Worm (Caenorhabditis elegans): ENCODE data around the gene T28H10.1.

DNA sequence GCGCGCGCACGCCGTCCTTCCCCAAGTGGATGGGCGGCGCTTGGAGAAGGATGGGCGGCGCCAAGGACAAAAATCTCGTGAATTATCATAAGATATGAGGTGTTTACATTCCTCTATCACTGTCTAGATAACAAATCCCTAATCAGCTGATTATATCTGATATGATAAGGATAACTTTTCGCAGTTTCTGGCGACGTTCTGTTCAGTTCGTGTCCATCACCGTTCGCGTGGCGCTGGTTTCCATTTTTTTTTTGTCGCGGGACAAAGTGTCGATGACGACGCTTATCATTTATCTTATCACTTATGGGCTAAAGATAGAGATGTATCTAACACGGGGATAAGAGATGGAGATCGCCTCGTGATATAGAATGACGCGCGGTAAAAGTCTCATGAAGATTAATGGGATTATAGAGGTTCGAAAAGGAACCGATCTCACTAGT lies 49.7 kb downstream of the T28H10.1 start:
- no peak for TF ChIP-seq hpl-2 (GFP tag; optimal IDR thresholded peaks at IDR 0.05)
- TF ChIP-seq nhr-11 (tag; optimal IDR thresholded peaks at IDR 0.05), result no peak
- TF ChIP-seq ama-1 (optimal IDR thresholded peaks at IDR 0.05), result no peak
- TF ChIP-seq hlh-17 (GFP tag; optimal IDR thresholded peaks at IDR 0.05; ENCODE audit: borderline replicate concordance), result no peak
- TF ChIP-seq snpc-4 (tag; optimal IDR thresholded peaks at IDR 0.05), result no peak
- no peak for TF ChIP-seq nhr-12 (tag; optimal IDR thresholded peaks at IDR 0.05)
- no peak for TF ChIP-seq efl-1 (optimal IDR thresholded peaks at IDR 0.05)
- TF ChIP-seq efl-1 (GFP tag; optimal IDR thresholded peaks at IDR 0.05 in 1 of 2), result peak in 1 of 2 experiments; percentile 1
- TF ChIP-seq unc-62 (GFP tag; optimal IDR thresholded peaks at IDR 0.05), result no peak
- no peak for TF ChIP-seq lir-3 (tag; optimal IDR thresholded peaks at IDR 0.05; ENCODE audit: poor library complexity)
- no peak for TF ChIP-seq nhr-77 (tag; optimal IDR thresholded peaks at IDR 0.05)
- TF ChIP-seq mdl-1 (tag; optimal IDR thresholded peaks at IDR 0.05), result peak in 1 of 2 experiments; percentile 63

Data from whole organism, L1 larva.